Worm (Caenorhabditis elegans) whole organism, L1 larva: ENCODE measurements around the gene pqn-51.

Experiments used
- C04F5.9 ChIP-seq: sonication (generic microtip); optimal IDR thresholded peaks from 2 replicates; lab custom pipeline; 2016; ENCODE audit warnings: missing genetic modification characterization, missing compliant biosample characterization
- F16B12.6 ChIP-seq: fragments of 150-350 bp; optimal IDR thresholded peaks from 2 replicates; lab custom pipeline; 2014; ENCODE audit warnings: missing biosample characterization, missing genetic modification characterization
- Y116A8C.19 ChIP-seq: sonication (generic microtip); optimal IDR thresholded peaks from 2 replicates; lab custom pipeline; 2016; ENCODE audit warnings: missing compliant biosample characterization, missing genetic modification characterization, borderline replicate concordance
- aha-1 ChIP-seq: fragments of 150-350 bp; optimal IDR thresholded peaks from 2 replicates; lab custom pipeline; 2014; ENCODE audit warnings: missing biosample characterization, missing genetic modification characterization
- alr-1 ChIP-seq: fragments of 200-800 bp; sonication (Bioruptor generic); optimal IDR thresholded peaks from 2 replicates; lab custom pipeline; 2018; ENCODE audit warnings: borderline replicate concordance, mild to moderate bottlenecking, missing genetic modification characterization, missing compliant biosample characterization
- ama-1 ChIP-seq: fragments of 150-350 bp; optimal IDR thresholded peaks from 2 replicates; lab custom pipeline; 2014
- blmp-1 ChIP-seq: fragments of 150-350 bp; optimal IDR thresholded peaks from 2 replicates; lab custom pipeline; 2014; ENCODE audit warnings: missing biosample characterization, missing genetic modification characterization
- ceh-8 ChIP-seq: fragments of 200-800 bp; sonication (Bioruptor generic); optimal IDR thresholded peaks from 2 replicates; lab custom pipeline; 2018; ENCODE audit warnings: mild to moderate bottlenecking, missing genetic modification characterization, moderate library complexity, missing compliant biosample characterization
- ceh-82 ChIP-seq, 3 experiments: fragments of 150-350 bp in 1 of 3; sonication (generic microtip) in 2 of 3; optimal IDR thresholded peaks; 2 replicates each; lab custom pipeline; 2014 to 2017; ENCODE audit warnings: missing biosample characterization in 3 of 3, missing genetic modification characterization in 3 of 3
- ceh-88 ChIP-seq: fragments of 200-800 bp; sonication (Bioruptor generic); IDR thresholded peaks from 2 replicates; pipeline ENCODE4 v1.3.6; 2022; ENCODE audit warnings: missing genetic modification characterization, missing compliant biosample characterization
- ces-1 ChIP-seq: fragments of 150-350 bp; optimal IDR thresholded peaks from 2 replicates; lab custom pipeline; 2014; ENCODE audit warnings: missing biosample characterization, missing genetic modification reagents, missing genetic modification characterization
- dpl-1 ChIP-seq, 3 experiments: fragments of 150-350 bp in 2 of 3; sonication (generic microtip) in 1 of 3; optimal IDR thresholded peaks; 2 replicates each; lab custom pipeline; 2014 to 2017; ENCODE audit warnings: missing biosample characterization in 3 of 3, missing genetic modification characterization in 3 of 3, missing genetic modification reagents in 3 of 3
- dsc-1 ChIP-seq: sonication (generic microtip); optimal IDR thresholded peaks from 2 replicates; lab custom pipeline; 2016; ENCODE audit warnings: mild to moderate bottlenecking, missing genetic modification characterization, missing compliant biosample characterization
- efl-3 ChIP-seq: fragments of 200-800 bp; sonication (Bioruptor generic); optimal IDR thresholded peaks from 2 replicates; lab custom pipeline; 2018; ENCODE audit warnings: mild to moderate bottlenecking, missing genetic modification characterization, missing compliant biosample characterization
- egl-13 ChIP-seq: sonication (generic microtip); optimal IDR thresholded peaks from 2 replicates; lab custom pipeline; 2016; ENCODE audit warnings: missing genotype, missing genetic modification reagents, missing genetic modification characterization, missing compliant biosample characterization
- egl-27 ChIP-seq, 2 experiments: fragments of 150-350 bp in 1 of 2; sonication (generic microtip); optimal IDR thresholded peaks; 3 replicates each; lab custom pipeline; 2017 to 2018; ENCODE audit warnings: missing biosample characterization in 2 of 2, missing genetic modification characterization in 2 of 2, missing genetic modification reagents in 2 of 2
- elt-2 ChIP-seq: sonication (generic microtip); optimal IDR thresholded peaks from 2 replicates; lab custom pipeline; 2016; ENCODE audit warnings: missing genetic modification characterization, mild to moderate bottlenecking, inconsistent platforms, missing compliant biosample characterization, missing genetic modification reagents
- ets-5 ChIP-seq: fragments of 200-800 bp; sonication (Bioruptor generic); IDR thresholded peaks from 2 replicates; pipeline ENCODE4 v1.3.6; 2022; ENCODE audit warnings: missing genetic modification characterization, missing compliant biosample characterization
- fkh-8 ChIP-seq: sonication (generic microtip); optimal IDR thresholded peaks from 2 replicates; lab custom pipeline; 2016; ENCODE audit warnings: mild to moderate bottlenecking, missing genetic modification characterization, missing compliant biosample characterization
- fos-1 ChIP-seq: fragments of 150-350 bp; optimal IDR thresholded peaks from 2 replicates; lab custom pipeline; 2014; ENCODE audit warnings: missing biosample characterization, missing genetic modification characterization
- hlh-17 ChIP-seq: fragments of 200-800 bp; sonication (Bioruptor generic); optimal IDR thresholded peaks from 2 replicates; lab custom pipeline; 2018; ENCODE audit warnings: missing genetic modification characterization, mild to moderate bottlenecking, missing compliant biosample characterization, moderate library complexity, borderline replicate concordance
- hpl-2 ChIP-seq: fragments of 150-350 bp; optimal IDR thresholded peaks from 2 replicates; lab custom pipeline; 2014; ENCODE audit warnings: missing biosample characterization, missing genetic modification reagents, missing genetic modification characterization
- isw-1 ChIP-seq: fragments of 200-800 bp; sonication (Bioruptor generic); IDR thresholded peaks from 2 replicates; pipeline ENCODE4 v1.3.6; 2022; ENCODE audit warnings: missing genetic modification characterization, missing compliant biosample characterization
- lin-14 ChIP-seq: fragments of 200-800 bp; sonication (Bioruptor generic); optimal IDR thresholded peaks from 2 replicates; lab custom pipeline; 2018; ENCODE audit warnings: mild to moderate bottlenecking, missing genetic modification characterization, moderate library complexity, missing compliant biosample characterization
- lin-15B ChIP-seq: fragments of 150-350 bp; sonication (generic microtip); optimal IDR thresholded peaks from 3 replicates; lab custom pipeline; 2014; ENCODE audit warnings: missing biosample characterization, missing genetic modification characterization
- lir-3 ChIP-seq: sonication (generic microtip); optimal IDR thresholded peaks from 2 replicates; lab custom pipeline; 2016; ENCODE audit warnings: mild to moderate bottlenecking, missing genetic modification characterization, moderate library complexity, missing compliant biosample characterization; ENCODE audit not compliant: poor library complexity
- lsy-2 ChIP-seq, 2 experiments: fragments of 150-350 bp; optimal IDR thresholded peaks; 2 replicates each; lab custom pipeline; 2014; ENCODE audit warnings: missing biosample characterization in 2 of 2, missing genetic modification characterization in 2 of 2
- mab-9 ChIP-seq: fragments of 200-800 bp; sonication (Bioruptor generic); IDR thresholded peaks from 2 replicates; pipeline ENCODE4 v1.3.6; 2022; ENCODE audit warnings: missing genetic modification reagents, missing genetic modification characterization, missing compliant biosample characterization
- mdl-1 ChIP-seq, 2 experiments: fragments of 150-350 bp; optimal IDR thresholded peaks; 2 replicates each; lab custom pipeline; 2014 to 2017; ENCODE audit warnings: missing biosample characterization in 2 of 2, missing genetic modification characterization in 2 of 2, inconsistent platforms in 1 of 2
- nhr-11 ChIP-seq: fragments of 150-350 bp; optimal IDR thresholded peaks from 2 replicates; lab custom pipeline; 2014; ENCODE audit warnings: missing biosample characterization, missing genetic modification characterization
- nhr-19 ChIP-seq: fragments of 200-800 bp; sonication (Bioruptor generic); conservative IDR thresholded peaks from 2 replicates; pipeline ENCODE4 v1.3.6; 2022; ENCODE audit warnings: missing genetic modification characterization, missing compliant biosample characterization
- nhr-237 ChIP-seq: fragments of 150-350 bp; optimal IDR thresholded peaks from 2 replicates; lab custom pipeline; 2014; ENCODE audit warnings: missing biosample characterization, missing genetic modification characterization
- nhr-28 ChIP-seq: fragments of 150-350 bp; optimal IDR thresholded peaks from 2 replicates; lab custom pipeline; 2014; ENCODE audit warnings: missing biosample characterization, missing genetic modification characterization
- nhr-71 ChIP-seq: sonication (generic microtip); optimal IDR thresholded peaks from 2 replicates; lab custom pipeline; 2016; ENCODE audit warnings: mild to moderate bottlenecking, missing genetic modification characterization, moderate library complexity, missing compliant biosample characterization
- nhr-84 ChIP-seq: sonication (generic microtip); optimal IDR thresholded peaks from 2 replicates; lab custom pipeline; 2017; ENCODE audit warnings: missing biosample characterization, missing genetic modification characterization
- nhr-85 ChIP-seq: sonication (generic microtip); peaks from one replicate; lab custom pipeline; 2016; ENCODE audit warnings: missing genetic modification characterization, inconsistent platforms, missing compliant biosample characterization
- nhr-90 ChIP-seq: sonication (generic microtip); optimal IDR thresholded peaks from 2 replicates; lab custom pipeline; 2016; ENCODE audit warnings: mild to moderate bottlenecking, missing genetic modification characterization, missing compliant biosample characterization; ENCODE audit not compliant: poor library complexity
- pag-3 ChIP-seq: sonication (generic microtip); optimal IDR thresholded peaks from 2 replicates; lab custom pipeline; 2017; ENCODE audit warnings: missing genetic modification characterization, mild to moderate bottlenecking, missing compliant biosample characterization, antibody characterized with exemption, borderline replicate concordance; ENCODE audit not compliant: insufficient read depth
- pax-3 ChIP-seq: fragments of 200-800 bp; sonication (Bioruptor generic); optimal IDR thresholded peaks from 2 replicates; lab custom pipeline; 2018; ENCODE audit warnings: mild to moderate bottlenecking, missing genetic modification characterization, moderate library complexity, missing compliant biosample characterization
- skn-1 ChIP-seq: fragments of 150-350 bp; optimal IDR thresholded peaks from 2 replicates; lab custom pipeline; 2014; ENCODE audit warnings: missing biosample characterization, missing genetic modification characterization
- sox-4 ChIP-seq: sonication (generic microtip); optimal IDR thresholded peaks from 2 replicates; lab custom pipeline; 2016; ENCODE audit warnings: missing genetic modification characterization, missing compliant biosample characterization
- sptf-1 ChIP-seq: fragments of 150-350 bp; optimal IDR thresholded peaks from 2 replicates; lab custom pipeline; 2014; ENCODE audit warnings: missing biosample characterization, missing genetic modification characterization
- swsn-7 ChIP-seq: sonication (generic microtip); optimal IDR thresholded peaks from 2 replicates; lab custom pipeline; 2016; ENCODE audit warnings: missing genetic modification characterization, missing compliant biosample characterization
- unc-130 ChIP-seq: fragments of 150-350 bp; optimal IDR thresholded peaks from 2 replicates; lab custom pipeline; 2017; ENCODE audit warnings: missing biosample characterization, missing genetic modification characterization, inconsistent platforms
- unc-30 ChIP-seq: sonication (generic microtip); optimal IDR thresholded peaks from 2 replicates; lab custom pipeline; 2017; ENCODE audit warnings: missing biosample characterization, missing genetic modification characterization
- unc-62 ChIP-seq: fragments of 150-350 bp; optimal IDR thresholded peaks from 2 replicates; lab custom pipeline; 2014; ENCODE audit warnings: missing biosample characterization, missing genetic modification reagents, missing genetic modification characterization
- unc-86 ChIP-seq: sonication (generic microtip); optimal IDR thresholded peaks from 2 replicates; lab custom pipeline; 2016; ENCODE audit warnings: missing genetic modification characterization, missing compliant biosample characterization
- unc-98 ChIP-seq: fragments of 200-800 bp; sonication (Bioruptor generic); IDR thresholded peaks from 2 replicates; pipeline ENCODE4 v1.3.6; 2022; ENCODE audit warnings: missing genetic modification characterization, missing compliant biosample characterization
- vab-15 ChIP-seq: sonication (generic microtip); optimal IDR thresholded peaks from 2 replicates; lab custom pipeline; 2017; ENCODE audit warnings: missing genotype, mild to moderate bottlenecking, missing genetic modification characterization, missing compliant biosample characterization
- zip-4 ChIP-seq: fragments of 200-800 bp; sonication (Bioruptor generic); optimal IDR thresholded peaks from 2 replicates; lab custom pipeline; 2018; ENCODE audit warnings: mild to moderate bottlenecking, missing genetic modification characterization, moderate library complexity, missing compliant biosample characterization
- ztf-4 ChIP-seq: fragments of 150-350 bp; optimal IDR thresholded peaks from 2 replicates; lab custom pipeline; 2014; ENCODE audit warnings: missing biosample characterization, missing genetic modification characterization

pqn-51 gene

DNA sequence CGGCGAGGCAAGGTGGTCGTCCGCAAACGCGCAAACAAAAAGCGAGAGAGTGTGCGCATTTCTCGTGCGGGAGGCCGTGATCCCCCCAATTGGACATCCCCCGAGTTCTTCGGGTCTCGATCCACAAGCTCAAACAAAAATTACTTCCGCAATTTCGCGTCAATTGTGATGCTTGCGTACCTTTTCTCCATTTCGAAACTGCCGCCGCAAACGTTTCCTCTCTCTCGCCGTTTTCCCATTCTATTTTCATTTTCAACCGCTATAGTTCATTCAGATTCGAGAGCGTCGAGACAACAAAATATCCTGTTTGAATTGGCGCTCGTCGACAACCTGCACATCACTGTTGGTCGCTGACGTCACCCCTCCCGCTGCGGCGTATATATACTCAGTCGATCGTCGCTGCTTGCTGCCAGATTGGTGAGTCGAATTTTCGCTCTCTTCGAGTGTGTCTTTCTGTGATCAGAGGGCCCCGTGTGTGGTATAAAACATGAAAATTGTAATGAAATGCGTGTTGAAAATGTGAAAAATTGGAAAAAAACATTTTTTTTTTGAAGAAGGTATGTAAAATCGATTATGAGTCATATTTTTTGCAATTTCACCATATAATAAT, at the start of gene pqn-51, which contains the start of gene K11D12.14:
pqn-51 (plus strand) TSS at position 275 of the 610 bp plus-strand sequence.
K11D12.14 (plus strand) TSS at position 304 of the 610 bp plus-strand sequence.
- TF ChIP-seq unc-30 (tag; lab: Kevin White, UChicago) = no peak
- peak; percentile 73 for TF ChIP-seq vab-15 (tag; lab: Kevin White, UChicago)
- peak; percentile 56 to 89 (median 62) for TF ChIP-seq ceh-82 (tag; optimal IDR thresholded peaks at IDR 0.05; lab: Kevin White, UChicago)
- TF ChIP-seq fos-1 (tag; lab: Kevin White, UChicago) = peak; percentile 90
- TF ChIP-seq nhr-11 (tag; lab: Kevin White, UChicago) = peak; percentile 87
- peak; percentile 96; the same call in 1 of the 2 replicates for TF ChIP-seq ets-5 (GFP tag; lab: Robert Waterston, UW)
- TF ChIP-seq unc-130 (tag; lab: Kevin White, UChicago) = peak; percentile 69
- TF ChIP-seq hlh-17 = no peak
- peak; percentile 97 for TF ChIP-seq dsc-1 (tag; lab: Kevin White, UChicago)
- no peak for TF ChIP-seq nhr-28 (tag; lab: Kevin White, UChicago)
- peak; percentile 99 for TF ChIP-seq blmp-1 (tag; lab: Kevin White, UChicago)
- TF ChIP-seq fkh-8 (tag; lab: Kevin White, UChicago) = peak; percentile 98
- peak; percentile 95 for TF ChIP-seq mab-9 (GFP tag; lab: Robert Waterston, UW)
- no peak for TF ChIP-seq Y116A8C.19 (tag; lab: Kevin White, UChicago)
- TF ChIP-seq sox-4 (tag; lab: Kevin White, UChicago) = peak; percentile 85
- TF ChIP-seq nhr-19 (GFP tag; lab: Robert Waterston, UW) = peak; percentile 98
- TF ChIP-seq F16B12.6 (tag; lab: Kevin White, UChicago) = peak; percentile 94
- TF ChIP-seq alr-1 (tag; lab: Kevin White, UChicago) = no peak
- no peak for TF ChIP-seq nhr-84
- TF ChIP-seq unc-62 = no peak
- peak; percentile 98 for TF ChIP-seq nhr-85
- peak; percentile 93 for TF ChIP-seq ztf-4
- TF ChIP-seq nhr-237 (tag; lab: Kevin White, UChicago) = peak; percentile 75
- TF ChIP-seq skn-1 (tag; lab: Kevin White, UChicago) = peak; percentile 84
- peak; percentile 93 for TF ChIP-seq ceh-88 (GFP tag; lab: Robert Waterston, UW)
- peak; percentile 96 for TF ChIP-seq nhr-90 (tag; lab: Kevin White, UChicago)
- TF ChIP-seq dpl-1 (GFP tag; optimal IDR thresholded peaks at IDR 0.05; lab: Kevin White, UChicago) = peak; percentile 94 to 95 (median 94)
- TF ChIP-seq lsy-2 (tag; optimal IDR thresholded peaks at IDR 0.05; lab: Kevin White, UChicago) = peak; percentile 83 to 96
- TF ChIP-seq elt-2 (tag; lab: Kevin White, UChicago) = peak; percentile 71
- peak; percentile 97 for TF ChIP-seq swsn-7 (tag; lab: Kevin White, UChicago)
- peak; percentile 92 for TF ChIP-seq isw-1 (GFP tag; lab: Robert Waterston, UW)
- peak; percentile 79 for TF ChIP-seq lir-3 (tag; lab: Kevin White, UChicago)
- no peak for TF ChIP-seq pag-3
- no peak for TF ChIP-seq efl-3 (GFP tag; lab: Kevin White, UChicago)
- TF ChIP-seq ceh-8 (GFP tag; lab: Kevin White, UChicago) = peak; percentile 88
- TF ChIP-seq sptf-1 = no peak
- peak; percentile 99 for TF ChIP-seq nhr-71
- peak in 1 of 2 experiments; percentile 74 for TF ChIP-seq egl-27 (tag; optimal IDR thresholded peaks at IDR 0.05; lab: Kevin White, UChicago)
- no peak for TF ChIP-seq aha-1
- peak; percentile 84 for TF ChIP-seq unc-98 (GFP tag; lab: Robert Waterston, UW)
- peak; percentile 36 for TF ChIP-seq hpl-2
- TF ChIP-seq egl-13 (tag; lab: Kevin White, UChicago) = peak; percentile 94
- peak; percentile 81 for TF ChIP-seq lin-15B
- peak; percentile 78 for TF ChIP-seq C04F5.9
- TF ChIP-seq ces-1 (GFP tag; lab: Kevin White, UChicago) = no peak
- TF ChIP-seq lin-14 (GFP tag; lab: Kevin White, UChicago) = peak; percentile 98
- peak in 1 of 2 experiments; percentile 88 for TF ChIP-seq mdl-1 (tag; optimal IDR thresholded peaks at IDR 0.05; lab: Kevin White, UChicago)
- peak; percentile 95 for TF ChIP-seq ama-1
- TF ChIP-seq zip-4 (GFP tag; lab: Kevin White, UChicago) = peak; percentile 90
- TF ChIP-seq unc-86 (tag; lab: Kevin White, UChicago) = peak; percentile 92
- TF ChIP-seq pax-3 = peak; percentile 91
